Fruit fly (Drosophila melanogaster): Measurements from ENCODE around the gene Lectin-galC1.
A peak's percentile ranks its signal among the peaks of the same experiment; 100 is the strongest.

Lectin-galC1 gene

dm6 chr2L:19452535-19453317, 35.5 kb downstream of the Lectin-galC1 start (continued):
- TF ChIP-seq CG9932 (GFP tag; IDR thresholded peaks at IDR 0.05) (no peak; the same call in 1 of the 2 replicates), CG2889 (GFP tag; IDR thresholded peaks at IDR 0.05) (no peak), Poxn (GFP tag; IDR thresholded peaks at IDR 0.05) (no peak), Hsf (GFP tag; optimal IDR thresholded peaks at IDR 0.05) (peak; percentile 34), Dip3 (GFP tag; optimal IDR thresholded peaks at IDR 0.05) (peak; percentile 34), esg (GFP tag; conservative IDR thresholded peaks at IDR 0.05) (no peak), sima (GFP tag; optimal IDR thresholded peaks at IDR 0.05) (no peak), ash1 (GFP tag; optimal IDR thresholded peaks at IDR 0.05) (no peak), cad (GFP tag; optimal IDR thresholded peaks at IDR 0.05) (no peak), vfl (GFP tag; optimal IDR thresholded peaks at IDR 0.05) (no peak), CG8765 (GFP tag; IDR thresholded peaks at IDR 0.05) (no peak), grn (GFP tag; optimal IDR thresholded peaks at IDR 0.05) (no peak), Bteb2 (GFP tag; optimal IDR thresholded peaks at IDR 0.05) (no peak), Sox102F (GFP tag; optimal IDR thresholded peaks at IDR 0.05) (peak; percentile 24), CG4360 (GFP tag; IDR thresholded peaks at IDR 0.05) (no peak), pb (GFP tag; optimal IDR thresholded peaks at IDR 0.05) (no peak), vnd (GFP tag; IDR thresholded peaks at IDR 0.05; ENCODE audit: partially characterized antibody) (no peak), CG17385 (GFP tag; optimal IDR thresholded peaks at IDR 0.05) (no peak), fd64A (GFP tag; optimal IDR thresholded peaks at IDR 0.05) (no peak), NfI (GFP tag; optimal IDR thresholded peaks at IDR 0.05) (no peak), HLH54F (GFP tag; optimal IDR thresholded peaks at IDR 0.05) (no peak), schlank (tag; optimal IDR thresholded peaks at IDR 0.05) (no peak), ato (GFP tag; IDR thresholded peaks at IDR 0.05; ENCODE audit: partially characterized antibody) (no peak), Side (GFP tag; optimal IDR thresholded peaks at IDR 0.05) (no peak), aop (GFP tag; IDR thresholded peaks at IDR 0.05) (no peak), unpg (GFP tag; optimal IDR thresholded peaks at IDR 0.05) (peak; percentile 23), CG10431 (GFP tag; optimal IDR thresholded peaks at IDR 0.05) (no peak), dpn (GFP tag; optimal IDR thresholded peaks at IDR 0.05) (peak; percentile 17 to 38), CG8478 (optimal IDR thresholded peaks at IDR 0.05) (no peak), sens (GFP tag) (peak; percentile 74), Dref (GFP tag; IDR thresholded peaks at IDR 0.05) (no peak), p53 (GFP tag; optimal IDR thresholded peaks at IDR 0.05) (peak; percentile 8), CG14014 (GFP tag; IDR thresholded peaks at IDR 0.05) (0 out of 2 replicates have a peak, but pooled peaks have one; percentile 42), cato (GFP tag; optimal IDR thresholded peaks at IDR 0.05; ENCODE audit: borderline replicate concordance) (no peak), sisA (GFP tag; IDR thresholded peaks at IDR 0.05) (peak; percentile 56), Kr (GFP tag; optimal IDR thresholded peaks at IDR 0.05) (no peak), ci (GFP tag; IDR thresholded peaks at IDR 0.05) (no peak), MBD-R2 (GFP tag; IDR thresholded peaks at IDR 0.05) (peak; percentile 63), odd (GFP tag; optimal IDR thresholded peaks at IDR 0.05) (peak; percentile 7), Nf-YB (GFP tag; optimal IDR thresholded peaks at IDR 0.05) (no peak), CG17568 (GFP tag; optimal IDR thresholded peaks at IDR 0.05) (no peak), mld (GFP tag; IDR thresholded peaks at IDR 0.05; ENCODE audit: partially characterized antibody) (no peak), lmd (GFP tag; IDR thresholded peaks at IDR 0.05) (peak; percentile 56; the same call in 1 of the 2 replicates), otp (GFP tag; IDR thresholded peaks at IDR 0.05) (no peak), chm (GFP tag; IDR thresholded peaks at IDR 0.05) (no peak), CG6689 (GFP tag; IDR thresholded peaks at IDR 0.05) (no peak), HHEX (GFP tag; optimal IDR thresholded peaks at IDR 0.05) (no peak), lbe (GFP tag; optimal IDR thresholded peaks at IDR 0.05) (no peak), exex (tag; optimal IDR thresholded peaks at IDR 0.05) (no peak), tx (GFP tag; optimal IDR thresholded peaks at IDR 0.05) (no peak), bigmax (GFP tag; optimal IDR thresholded peaks at IDR 0.05) (no peak)

Measured in whole organism, embryonic.